Worm (Caenorhabditis elegans) whole organism, L4 larva: ENCODE measurements around the gene pqn-42.
A peak's percentile ranks its signal among the peaks of the same experiment; 100 is the strongest.

Source experiments
- F26F4.8 ChIP-seq: fragments of 200-800 bp; sonication (Bioruptor generic); conservative IDR thresholded peaks from 2 replicates; pipeline ENCODE4 v1.3.6; 2022; ENCODE audit warnings: missing genetic modification characterization, missing compliant biosample characterization
- F37D6.2 ChIP-seq: sonication (generic microtip); optimal IDR thresholded peaks from 2 replicates; lab custom pipeline; 2016; ENCODE audit warnings: mild to moderate bottlenecking, missing genetic modification characterization, missing compliant biosample characterization
- F44E2.7 ChIP-seq: fragments of 200-800 bp; sonication (Bioruptor generic); IDR thresholded peaks from 2 replicates; pipeline ENCODE4 v2.1.2; 2022; ENCODE audit warnings: missing genetic modification characterization, missing compliant biosample characterization
- R02D3.7 ChIP-seq: fragments of 150-350 bp; sonication (generic microtip); optimal IDR thresholded peaks from 3 replicates; lab custom pipeline; 2014; ENCODE audit warnings: missing biosample characterization, missing genetic modification characterization
- T20F7.1 ChIP-seq: fragments of 200-800 bp; sonication (Bioruptor generic); optimal IDR thresholded peaks from 2 replicates; lab custom pipeline; 2018; ENCODE audit warnings: mild to moderate bottlenecking, missing genetic modification characterization, missing compliant biosample characterization
- T26A8.4 ChIP-seq: fragments of 200-800 bp; sonication (Bioruptor generic); IDR thresholded peaks from 2 replicates; pipeline ENCODE4 v1.3.6; 2022; ENCODE audit warnings: missing genetic modification characterization, missing compliant biosample characterization
- Y48G9A.11 ChIP-seq: fragments of 200-800 bp; sonication (Bioruptor generic); IDR thresholded peaks from 2 replicates; pipeline ENCODE4 v1.3.6; 2022; ENCODE audit warnings: missing genetic modification reagents, missing genetic modification characterization, missing compliant biosample characterization
- Y75B8A.6 ChIP-seq: fragments of 200-800 bp; sonication (Bioruptor generic); IDR thresholded peaks from 2 replicates; pipeline ENCODE4 v1.3.6; 2022; ENCODE audit warnings: missing genetic modification reagents, missing genetic modification characterization, missing compliant biosample characterization
- ZK546.5 ChIP-seq, 2 experiments: sonication (generic microtip); optimal IDR thresholded peaks; 2 replicates each; lab custom pipeline; 2017; ENCODE audit warnings: missing biosample characterization in 2 of 2, missing genetic modification characterization in 2 of 2
- aha-1 ChIP-seq: fragments of 150-350 bp; peaks from one replicate; lab custom pipeline; 2014; ENCODE audit warnings: missing biosample characterization, missing genetic modification characterization
- ama-1 ChIP-seq: fragments of 150-350 bp; optimal IDR thresholded peaks from 2 replicates; lab custom pipeline; 2014; ENCODE audit warnings: inconsistent platforms, mixed read lengths
- attf-4 ChIP-seq: sonication (generic microtip); optimal IDR thresholded peaks from 3 replicates; lab custom pipeline; 2017; ENCODE audit warnings: missing biosample characterization, missing genetic modification characterization
- ceh-20 ChIP-seq: fragments of 200-800 bp; sonication (Bioruptor generic); IDR thresholded peaks from 2 replicates; pipeline ENCODE4 v1.3.6; 2022; ENCODE audit warnings: missing genetic modification reagents, missing genetic modification characterization, missing compliant biosample characterization
- ceh-62 ChIP-seq: sonication (generic microtip); optimal IDR thresholded peaks from 2 replicates; lab custom pipeline; 2017; ENCODE audit warnings: missing biosample characterization, missing genetic modification characterization
- ceh-82 ChIP-seq: sonication (generic microtip); optimal IDR thresholded peaks from 2 replicates; lab custom pipeline; 2017; ENCODE audit warnings: missing biosample characterization, missing genetic modification characterization
- ces-1 ChIP-seq: fragments of 150-350 bp; sonication (generic microtip); optimal IDR thresholded peaks from 4 replicates; lab custom pipeline; 2014; ENCODE audit warnings: missing biosample characterization, missing genetic modification reagents, missing genetic modification characterization
- ctbp-1 ChIP-seq: fragments of 200-800 bp; sonication (Bioruptor generic); IDR thresholded peaks from 2 replicates; pipeline ENCODE4 v1.3.6; 2022; ENCODE audit warnings: missing genetic modification reagents, missing genetic modification characterization, missing compliant biosample characterization
- daf-16 ChIP-seq, 3 experiments: sonication (generic microtip); optimal IDR thresholded peaks; 2 replicates each; lab custom pipeline; 2016 to 2017; ENCODE audit warnings: missing genetic modification characterization in 3 of 3, missing genetic modification reagents in 3 of 3, mild to moderate bottlenecking in 2 of 3, missing compliant biosample characterization in 2 of 3, missing biosample characterization in 1 of 3, moderate library complexity in 1 of 3
- daf-19 ChIP-seq: fragments of 200-800 bp; sonication (Bioruptor generic); conservative IDR thresholded peaks from 2 replicates; pipeline ENCODE4 v1.3.6; 2022; ENCODE audit warnings: missing genetic modification characterization, missing compliant biosample characterization
- duxl-1 ChIP-seq: sonication (generic microtip); optimal IDR thresholded peaks from 2 replicates; lab custom pipeline; 2016; ENCODE audit warnings: mild to moderate bottlenecking, missing genetic modification characterization, moderate library complexity, missing compliant biosample characterization; ENCODE audit not compliant: poor library complexity
- dve-1 ChIP-seq: sonication (generic microtip); optimal IDR thresholded peaks from 2 replicates; lab custom pipeline; 2017; ENCODE audit warnings: antibody characterized with exemption, mild to moderate bottlenecking, missing genetic modification characterization, missing compliant biosample characterization; ENCODE audit not compliant: insufficient read depth
- egl-27 ChIP-seq: sonication (generic microtip); optimal IDR thresholded peaks from 3 replicates; lab custom pipeline; 2017; ENCODE audit warnings: missing biosample characterization, missing genetic modification reagents, missing genetic modification characterization
- egl-43 ChIP-seq: fragments of 200-800 bp; sonication (Bioruptor generic); IDR thresholded peaks from 2 replicates; pipeline ENCODE4 v1.3.6; 2022; ENCODE audit warnings: missing genetic modification reagents, missing genetic modification characterization, missing compliant biosample characterization
- fkh-10 ChIP-seq: fragments of 150-350 bp; optimal IDR thresholded peaks from 2 replicates; lab custom pipeline; 2014; ENCODE audit warnings: missing biosample characterization, missing genetic modification reagents, missing genetic modification characterization
- fos-1 ChIP-seq: fragments of 150-350 bp; optimal IDR thresholded peaks from 2 replicates; lab custom pipeline; 2014; ENCODE audit warnings: missing biosample characterization, missing genetic modification characterization
- hlh-11 ChIP-seq: fragments of 200-800 bp; sonication (Bioruptor generic); optimal IDR thresholded peaks from 2 replicates; lab custom pipeline; 2018; ENCODE audit warnings: mild to moderate bottlenecking, missing genetic modification characterization, missing compliant biosample characterization
- hlh-30 ChIP-seq: sonication (generic microtip); optimal IDR thresholded peaks from 2 replicates; lab custom pipeline; 2017; ENCODE audit warnings: antibody characterized with exemption, mild to moderate bottlenecking, missing genetic modification characterization, missing compliant biosample characterization; ENCODE audit not compliant: insufficient read depth
- lim-7 ChIP-seq: fragments of 200-800 bp; sonication (Bioruptor generic); IDR thresholded peaks from 2 replicates; pipeline ENCODE4 v1.3.6; 2022; ENCODE audit warnings: missing genetic modification characterization, missing compliant biosample characterization
- lin-13 ChIP-seq: fragments of 150-350 bp; optimal IDR thresholded peaks from 2 replicates; lab custom pipeline; 2014; ENCODE audit warnings: missing biosample characterization, missing genetic modification reagents, missing genetic modification characterization
- lin-29 ChIP-seq: fragments of 200-800 bp; sonication (Bioruptor generic); IDR thresholded peaks from 2 replicates; pipeline ENCODE4 v1.3.6; 2022; ENCODE audit warnings: missing genetic modification reagents, missing genetic modification characterization, missing compliant biosample characterization
- lsy-2 ChIP-seq, 2 experiments: fragments of 150-350 bp in 1 of 2; sonication (generic microtip) in 1 of 2; optimal IDR thresholded peaks; 2 replicates each; lab custom pipeline; 2014 to 2017; ENCODE audit warnings: missing biosample characterization in 2 of 2, missing genetic modification characterization in 2 of 2
- madf-9 ChIP-seq: fragments of 200-800 bp; sonication (Bioruptor generic); conservative IDR thresholded peaks from 2 replicates; pipeline ENCODE4 v1.3.6; 2022; ENCODE audit warnings: missing genetic modification reagents, missing genetic modification characterization, missing compliant biosample characterization
- mxl-2 ChIP-seq: fragments of 200-800 bp; sonication (Bioruptor generic); conservative IDR thresholded peaks from 2 replicates; pipeline ENCODE4 v1.3.6; 2022; ENCODE audit warnings: missing genetic modification reagents, missing genetic modification characterization, missing compliant biosample characterization
- nhr-102 ChIP-seq: sonication (generic microtip); optimal IDR thresholded peaks from 2 replicates; lab custom pipeline; 2016; ENCODE audit warnings: mild to moderate bottlenecking, missing genetic modification characterization, moderate library complexity, missing compliant biosample characterization
- nhr-11 ChIP-seq: fragments of 150-350 bp; optimal IDR thresholded peaks from 2 replicates; lab custom pipeline; 2014; ENCODE audit warnings: missing biosample characterization, missing genetic modification characterization
- nhr-111 ChIP-seq: fragments of 200-800 bp; sonication (Bioruptor generic); optimal IDR thresholded peaks from 2 replicates; lab custom pipeline; 2018; ENCODE audit warnings: mild to moderate bottlenecking, missing genetic modification characterization, missing compliant biosample characterization
- nhr-28 ChIP-seq: fragments of 150-350 bp; optimal IDR thresholded peaks from 2 replicates; lab custom pipeline; 2014; ENCODE audit warnings: missing biosample characterization, missing genetic modification characterization
- nhr-41 ChIP-seq: fragments of 200-800 bp; sonication (Bioruptor generic); IDR thresholded peaks from 2 replicates; pipeline ENCODE4 v1.3.6; 2022; ENCODE audit warnings: missing genetic modification reagents, missing genetic modification characterization, missing compliant biosample characterization
- nhr-48 ChIP-seq: sonication (generic microtip); optimal IDR thresholded peaks from 2 replicates; lab custom pipeline; 2016; ENCODE audit warnings: mild to moderate bottlenecking, missing genetic modification characterization, missing compliant biosample characterization
- nhr-6 ChIP-seq: fragments of 150-350 bp; optimal IDR thresholded peaks from 2 replicates; lab custom pipeline; 2014; ENCODE audit warnings: missing biosample characterization, missing genetic modification characterization
- pha-4 ChIP-seq, 2 experiments: fragments of 150-350 bp in 1 of 2; fragments of 200-800 bp in 1 of 2; sonication (Bioruptor generic) in 1 of 2; IDR thresholded peaks in 1 of 2; optimal IDR thresholded peaks in 1 of 2; 2 replicates each; pipeline versions ENCODE4 v1.3.6 to Lab custom; 2014 to 2022; ENCODE audit warnings: missing genetic modification characterization in 2 of 2, missing genetic modification reagents in 2 of 2, missing biosample characterization in 1 of 2, missing compliant biosample characterization in 1 of 2
- php-3 ChIP-seq: fragments of 200-800 bp; sonication (Bioruptor generic); IDR thresholded peaks from 2 replicates; pipeline ENCODE4 v1.3.6; 2022; ENCODE audit warnings: missing genetic modification reagents, missing genetic modification characterization, missing compliant biosample characterization
- pqm-1 ChIP-seq: sonication (generic microtip); optimal IDR thresholded peaks from 2 replicates; lab custom pipeline; 2017; ENCODE audit warnings: missing biosample characterization, missing genetic modification characterization
- skn-1 ChIP-seq: fragments of 150-350 bp; optimal IDR thresholded peaks from 2 replicates; lab custom pipeline; 2014; ENCODE audit warnings: missing biosample characterization, missing genetic modification characterization
- snpc-4 ChIP-seq: fragments of 150-350 bp; optimal IDR thresholded peaks from 2 replicates; lab custom pipeline; 2014; ENCODE audit warnings: missing biosample characterization, missing genetic modification characterization
- tag-97 ChIP-seq: fragments of 200-800 bp; sonication (Bioruptor generic); IDR thresholded peaks from 2 replicates; pipeline ENCODE4 v1.3.6; 2022; ENCODE audit warnings: missing genetic modification characterization, missing compliant biosample characterization
- unc-130 ChIP-seq: sonication (generic microtip); optimal IDR thresholded peaks from 2 replicates; lab custom pipeline; 2016; ENCODE audit warnings: missing genetic modification reagents, missing genetic modification characterization, missing compliant biosample characterization
- unc-62 ChIP-seq, 3 experiments: fragments of 150-350 bp in 1 of 3; sonication (generic microtip); optimal IDR thresholded peaks in 2 of 3; peaks in 1 of 3; 1 replicate in 1 of 3; 2 replicates in 2 of 3; lab custom pipeline; 2014 to 2017; ENCODE audit warnings: missing biosample characterization in 3 of 3, missing genetic modification characterization in 3 of 3, missing genetic modification reagents in 3 of 3, missing genotype in 1 of 3
- vab-7 ChIP-seq: fragments of 200-800 bp; sonication (Bioruptor generic); IDR thresholded peaks from 2 replicates; pipeline ENCODE4 v1.3.6; 2022; ENCODE audit warnings: missing genetic modification reagents, missing genetic modification characterization, missing compliant biosample characterization
- zip-2 ChIP-seq: fragments of 150-350 bp; optimal IDR thresholded peaks from 2 replicates; lab custom pipeline; 2014; ENCODE audit warnings: missing biosample characterization, missing genetic modification characterization

The pqn-42 gene

DNA sequence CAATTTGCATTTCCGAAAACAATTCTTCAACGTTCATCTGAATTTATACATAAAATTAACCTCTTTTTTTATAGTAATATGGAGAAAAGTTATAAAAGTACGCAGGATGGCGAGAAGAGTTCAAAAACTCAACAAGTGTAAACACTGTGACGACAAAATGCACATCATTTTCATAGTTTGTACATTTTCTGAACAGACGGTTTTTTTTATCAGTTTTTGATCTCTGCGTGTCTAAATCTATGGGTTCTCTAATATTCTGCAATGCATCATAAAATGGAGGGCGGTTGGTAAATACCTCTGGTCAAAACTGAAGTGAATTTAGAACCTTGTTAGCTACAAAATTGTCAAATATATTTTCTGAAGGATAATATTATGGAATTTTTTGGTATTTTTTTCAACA lies 43.3 kb downstream of the pqn-42 start, which contains the start of gene fbxa-4 (continued):
- TF ChIP-seq dve-1 (tag; lab: Kevin White, UChicago) (peak; percentile 75), nhr-111 (GFP tag; lab: Kevin White, UChicago) (no peak), hlh-30 (tag; lab: Kevin White, UChicago) (no peak), daf-16 (GFP tag; optimal IDR thresholded peaks at IDR 0.05; lab: Kevin White, UChicago) (no peak), daf-16 (tag; optimal IDR thresholded peaks at IDR 0.05; lab: Kevin White, UChicago) (peak; percentile 87), fkh-10 (no peak), nhr-11 (tag; lab: Kevin White, UChicago) (no peak), hlh-11 (tag; lab: Kevin White, UChicago) (peak; percentile 47), pha-4 (GFP tag; IDR thresholded peaks at IDR 0.05; lab: Robert Waterston, UW) (no peak), pha-4 (tag; optimal IDR thresholded peaks at IDR 0.05; lab: Kevin White, UChicago) (no peak), nhr-102 (tag; lab: Kevin White, UChicago) (no peak), lsy-2 (tag; optimal IDR thresholded peaks at IDR 0.05; lab: Kevin White, UChicago) (peak in 1 of 2 experiments; percentile 4), daf-19 (GFP tag; lab: Robert Waterston, UW) (no peak), attf-4 (no peak), duxl-1 (tag; lab: Kevin White, UChicago) (no peak), nhr-48 (tag; lab: Kevin White, UChicago) (no peak), Y75B8A.6 (GFP tag; lab: Robert Waterston, UW) (no peak), R02D3.7 (tag; lab: Kevin White, UChicago) (no peak), T26A8.4 (GFP tag; lab: Robert Waterston, UW) (no peak), tag-97 (GFP tag; lab: Robert Waterston, UW) (no peak), ama-1 (lab: Kevin White, UChicago) (no peak), unc-62 (GFP tag; optimal IDR thresholded peaks at IDR 0.05 in 1 of 2; lab: Kevin White, UChicago) (peak in 1 of 2 experiments; percentile 56), unc-62 (tag; optimal IDR thresholded peaks at IDR 0.05; lab: Kevin White, UChicago) (no peak), unc-130 (GFP tag; lab: Kevin White, UChicago) (no peak), Y48G9A.11 (GFP tag; lab: Robert Waterston, UW) (no peak), ceh-20 (no peak), fos-1 (no peak), ceh-82 (no peak), lim-7 (no peak), pqm-1 (peak; percentile 52), mxl-2 (GFP tag; lab: Robert Waterston, UW) (no peak), vab-7 (no peak), zip-2 (no peak), ctbp-1 (GFP tag; lab: Robert Waterston, UW) (no peak), nhr-6 (no peak), ces-1 (no peak), lin-29 (no peak), F37D6.2 (tag; lab: Kevin White, UChicago) (no peak), ceh-62 (tag; lab: Kevin White, UChicago) (no peak), madf-9 (no peak), php-3 (no peak), F44E2.7 (GFP tag; lab: Robert Waterston, UW) (no peak), skn-1 (no peak), aha-1 (tag; lab: Kevin White, UChicago) (no peak)

DNA sequence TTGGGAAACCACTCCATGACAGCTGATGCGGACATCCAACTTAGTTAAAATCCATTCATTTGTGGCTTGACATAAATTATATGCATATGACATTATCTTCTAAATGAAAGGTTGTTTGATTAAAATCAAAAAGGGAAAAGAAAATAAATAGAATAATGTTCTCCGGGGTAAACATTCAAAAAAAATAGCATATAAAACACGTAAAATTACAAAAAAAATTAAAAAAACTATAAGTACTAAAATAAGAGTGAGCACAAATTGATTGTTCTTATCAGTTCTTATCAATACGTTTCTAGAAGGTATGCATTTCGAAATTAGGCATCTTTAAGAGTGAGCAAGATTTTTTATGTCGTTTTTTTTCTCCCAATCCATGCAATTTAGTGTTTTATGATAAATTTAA lies 46.1 kb downstream of the pqn-42 start, which contains the start of gene fbxa-182:
Gene fbxa-182 (minus strand): TSS at position 101 of the 400 bp plus-strand sequence.
- TF ChIP-seq F37D6.2 (tag; lab: Kevin White, UChicago) (no peak), php-3 (0 out of 2 replicates have a peak, but pooled peaks have one; percentile 23), nhr-28 (peak; percentile 19), daf-16 (GFP tag; optimal IDR thresholded peaks at IDR 0.05; lab: Kevin White, UChicago) (no peak), daf-16 (tag; optimal IDR thresholded peaks at IDR 0.05; lab: Kevin White, UChicago) (peak; percentile 37), fkh-10 (no peak), dve-1 (tag; lab: Kevin White, UChicago) (peak; percentile 14), egl-43 (no peak), ZK546.5 (tag; optimal IDR thresholded peaks at IDR 0.05; lab: Kevin White, UChicago) (no peak), nhr-41 (GFP tag; lab: Robert Waterston, UW) (no peak), nhr-48 (tag; lab: Kevin White, UChicago) (no peak), lin-13 (no peak), unc-62 (GFP tag; optimal IDR thresholded peaks at IDR 0.05 in 1 of 2; lab: Kevin White, UChicago) (peak in 1 of 2 experiments; percentile 9), unc-62 (tag; optimal IDR thresholded peaks at IDR 0.05; lab: Kevin White, UChicago) (no peak), egl-27 (tag; lab: Kevin White, UChicago) (no peak), snpc-4 (tag; lab: Kevin White, UChicago) (no peak), T20F7.1 (GFP tag; lab: Kevin White, UChicago) (no peak), pqm-1 (peak; percentile 17), nhr-102 (tag; lab: Kevin White, UChicago) (no peak), skn-1 (no peak), F26F4.8 (GFP tag; lab: Robert Waterston, UW) (no peak)
